Worm (Caenorhabditis elegans): ENCODE measurements around the gene K07F5.17.
A peak's percentile ranks its signal among the peaks of the same experiment; 100 is the strongest.

K07F5.17 gene

DNA sequence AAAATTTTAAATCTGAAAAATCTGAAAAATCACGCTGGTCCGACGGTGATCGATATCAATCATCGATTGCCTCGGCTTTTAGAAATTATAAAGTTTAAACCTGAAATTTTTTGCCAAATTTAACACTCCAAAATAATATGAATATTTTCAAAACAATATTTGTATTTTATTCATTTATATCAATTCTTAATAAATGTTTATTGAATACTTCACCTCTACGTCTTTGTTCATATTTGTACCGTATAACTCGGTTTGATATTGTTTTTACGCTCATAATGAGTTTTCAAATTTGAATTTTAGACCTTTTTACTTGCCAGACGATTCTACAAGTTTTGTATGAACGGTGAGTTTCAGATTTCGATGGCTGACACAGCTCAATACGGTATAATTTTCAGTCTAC, 22.6 kb downstream of the K07F5.17 start, which contains the start of the genes K07F5.15 and K07F5.22:
TSS of gene K07F5.15 (plus strand) at position 301 of the 400 bp plus-strand sequence.
TSS of gene K07F5.22 (plus strand) at position 301 of the 400 bp plus-strand sequence.
- TF ChIP-seq nhr-25 (tag; optimal IDR thresholded peaks at IDR 0.05): no peak
- no peak for TF ChIP-seq ZK546.5 (tag; optimal IDR thresholded peaks at IDR 0.05)
- no peak for TF ChIP-seq mab-5 (tag; optimal IDR thresholded peaks at IDR 0.05)
- TF ChIP-seq nhr-237 (tag; optimal IDR thresholded peaks at IDR 0.05): no peak
- TF ChIP-seq sma-9 (GFP tag; optimal IDR thresholded peaks at IDR 0.05): no peak
- TF ChIP-seq sma-9 (tag; optimal IDR thresholded peaks at IDR 0.05): no peak
- no peak for TF ChIP-seq nhr-21 (tag; optimal IDR thresholded peaks at IDR 0.05)
- TF ChIP-seq lin-13 (GFP tag; optimal IDR thresholded peaks at IDR 0.05): no peak
- no peak for TF ChIP-seq unc-39 (tag; optimal IDR thresholded peaks at IDR 0.05)
- TF ChIP-seq egl-27 (tag; optimal IDR thresholded peaks at IDR 0.05): no peak
- no peak for TF ChIP-seq nhr-23 (tag; optimal IDR thresholded peaks at IDR 0.05)
- no peak for TF ChIP-seq nhr-11 (tag; optimal IDR thresholded peaks at IDR 0.05)
- no peak for TF ChIP-seq ztf-1 (GFP tag; conservative IDR thresholded peaks at IDR 0.05)
- no peak for TF ChIP-seq dmd-4 (tag; optimal IDR thresholded peaks at IDR 0.05)
- TF ChIP-seq R02D3.7 (tag; optimal IDR thresholded peaks at IDR 0.05): no peak
- no peak for TF ChIP-seq nhr-10 (tag; optimal IDR thresholded peaks at IDR 0.05)
- no peak for TF ChIP-seq snpc-4 (tag; optimal IDR thresholded peaks at IDR 0.05)
- no peak for TF ChIP-seq nhr-77 (tag; optimal IDR thresholded peaks at IDR 0.05)
- no peak for TF ChIP-seq elt-1 (tag; optimal IDR thresholded peaks at IDR 0.05)
- no peak for TF ChIP-seq lin-11 (tag; optimal IDR thresholded peaks at IDR 0.05)
- no peak for TF ChIP-seq mbf-1 (tag; optimal IDR thresholded peaks at IDR 0.05)

DNA sequence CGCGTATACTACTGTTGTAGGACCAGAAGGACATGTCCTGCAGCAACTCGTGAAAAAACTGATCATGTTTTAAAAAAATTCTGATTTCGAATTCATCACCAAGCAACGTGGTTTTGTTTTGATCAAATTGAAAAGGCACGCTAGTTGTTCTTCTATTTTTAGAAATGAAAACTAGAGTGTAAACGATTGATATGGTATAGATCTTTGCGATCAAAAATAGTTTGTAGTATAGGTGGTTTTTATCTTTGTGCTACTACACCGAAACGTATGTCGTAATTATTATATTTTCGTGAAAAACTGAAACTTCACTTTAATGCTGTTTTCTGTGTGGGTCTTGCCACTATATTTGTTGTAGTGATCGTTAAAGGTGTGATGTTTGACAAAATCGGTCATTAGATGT, 24.7 kb downstream of the K07F5.17 start:
- no peak for TF ChIP-seq nhr-6 (tag; optimal IDR thresholded peaks at IDR 0.05)
- no peak for TF ChIP-seq alr-1 (tag; optimal IDR thresholded peaks at IDR 0.05)
- TF ChIP-seq nhr-25 (tag; optimal IDR thresholded peaks at IDR 0.05): no peak
- TF ChIP-seq nhr-10 (tag; optimal IDR thresholded peaks at IDR 0.05): no peak
- TF ChIP-seq gmeb-1 (tag; optimal IDR thresholded peaks at IDR 0.05): no peak
- no peak for TF ChIP-seq crh-2 (tag; optimal IDR thresholded peaks at IDR 0.05)
- no peak for TF ChIP-seq elt-1 (tag; optimal IDR thresholded peaks at IDR 0.05)
- no peak for TF ChIP-seq ztf-11 (tag; optimal IDR thresholded peaks at IDR 0.05)
- TF ChIP-seq ztf-4 (tag; optimal IDR thresholded peaks at IDR 0.05): no peak
- TF ChIP-seq nhr-11 (tag; optimal IDR thresholded peaks at IDR 0.05): no peak
- TF ChIP-seq unc-39 (tag; optimal IDR thresholded peaks at IDR 0.05): no peak
- TF ChIP-seq ceh-82 (tag; optimal IDR thresholded peaks at IDR 0.05): no peak
- no peak for TF ChIP-seq lsy-2 (tag; optimal IDR thresholded peaks at IDR 0.05)
- TF ChIP-seq aly-2 (tag; optimal IDR thresholded peaks at IDR 0.05): no peak
- TF ChIP-seq ZK546.5 (tag; optimal IDR thresholded peaks at IDR 0.05): no peak
- no peak for TF ChIP-seq sem-4 (tag; optimal IDR thresholded peaks at IDR 0.05)
- TF ChIP-seq F13H6.1 (tag; optimal IDR thresholded peaks at IDR 0.05): no peak

DNA sequence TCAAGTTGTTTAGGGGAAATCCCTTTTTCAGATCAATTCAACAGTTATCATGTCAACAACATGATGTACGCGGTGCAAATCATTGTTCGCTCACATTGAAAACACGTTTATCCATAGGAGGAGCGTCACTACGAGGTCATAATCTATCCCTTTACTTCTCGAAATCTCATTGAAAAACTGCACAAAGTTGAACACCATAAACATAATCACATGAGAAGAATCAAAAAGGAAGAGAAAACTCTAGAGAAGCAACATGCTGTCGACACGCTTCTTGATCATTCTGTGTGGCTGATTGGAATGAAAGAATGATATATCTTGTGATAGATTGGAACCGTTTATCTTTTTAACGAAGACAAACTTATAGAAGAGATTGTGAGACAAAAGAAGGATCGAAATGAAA, 25.7 kb downstream of the K07F5.17 start:
- TF ChIP-seq crh-2 (tag; optimal IDR thresholded peaks at IDR 0.05) (peak; percentile 49), nhr-237 (tag; optimal IDR thresholded peaks at IDR 0.05) (no peak), nhr-21 (tag; optimal IDR thresholded peaks at IDR 0.05) (peak; percentile 99), lin-11 (tag; optimal IDR thresholded peaks at IDR 0.05) (no peak), dmd-4 (tag; optimal IDR thresholded peaks at IDR 0.05) (no peak), snpc-4 (tag; optimal IDR thresholded peaks at IDR 0.05) (no peak), nhr-129 (tag; optimal IDR thresholded peaks at IDR 0.05) (peak; percentile 63), nhr-25 (tag; optimal IDR thresholded peaks at IDR 0.05) (peak; percentile 97), lsy-2 (tag; optimal IDR thresholded peaks at IDR 0.05) (peak in 1 of 2 experiments; percentile 68), ZK546.5 (tag; optimal IDR thresholded peaks at IDR 0.05) (no peak), ztf-11 (tag; optimal IDR thresholded peaks at IDR 0.05) (no peak), C34F6.9 (tag; optimal IDR thresholded peaks at IDR 0.05) (no peak), egl-27 (tag; optimal IDR thresholded peaks at IDR 0.05) (peak; percentile 48), mab-5 (tag; optimal IDR thresholded peaks at IDR 0.05) (no peak), fos-1 (tag; optimal IDR thresholded peaks at IDR 0.05) (peak; percentile 42), nhr-11 (tag; optimal IDR thresholded peaks at IDR 0.05) (no peak), F13H6.1 (tag; optimal IDR thresholded peaks at IDR 0.05) (peak; percentile 33), peb-1 (tag; optimal IDR thresholded peaks at IDR 0.05) (no peak), skn-1 (tag; optimal IDR thresholded peaks at IDR 0.05) (no peak), aly-2 (tag; optimal IDR thresholded peaks at IDR 0.05) (no peak), nhr-12 (tag; optimal IDR thresholded peaks at IDR 0.05) (no peak), elt-1 (tag; optimal IDR thresholded peaks at IDR 0.05) (no peak), sem-4 (tag; optimal IDR thresholded peaks at IDR 0.05) (no peak), blmp-1 (tag; optimal IDR thresholded peaks at IDR 0.05; ENCODE audit: insufficient read depth) (peak; percentile 91), mdl-1 (tag; optimal IDR thresholded peaks at IDR 0.05) (peak in 1 of 2 experiments; percentile 77), Y55F3AM.14 (GFP tag; optimal IDR thresholded peaks at IDR 0.05) (no peak), nhr-77 (tag; optimal IDR thresholded peaks at IDR 0.05) (no peak), sma-9 (GFP tag; optimal IDR thresholded peaks at IDR 0.05) (peak; percentile 98), sma-9 (tag; optimal IDR thresholded peaks at IDR 0.05) (no peak), R02D3.7 (tag; optimal IDR thresholded peaks at IDR 0.05) (no peak), ztf-4 (tag; optimal IDR thresholded peaks at IDR 0.05) (peak; percentile 18), sma-3 (GFP tag; optimal IDR thresholded peaks at IDR 0.05) (peak; percentile 96), lin-13 (GFP tag; optimal IDR thresholded peaks at IDR 0.05) (no peak), unc-62 (GFP tag; optimal IDR thresholded peaks at IDR 0.05) (no peak), nhr-6 (tag; optimal IDR thresholded peaks at IDR 0.05) (peak; percentile 52), gmeb-1 (tag; optimal IDR thresholded peaks at IDR 0.05) (peak; percentile 59)
